Fruit fly (Drosophila melanogaster) whole organism, embryonic: ENCODE results near the gene Eig71Ek.

Source experiments
- CG10366 ChIP-seq: fragments of 200-800 bp; sonication (Bioruptor generic); IDR thresholded peaks from 2 replicates; pipeline ENCODE4 v1.3.6; 2022; ENCODE audit warnings: missing biosample characterization, missing genetic modification characterization
- CG10431 ChIP-seq: fragments of 200-800 bp; sonication (Bioruptor generic); optimal IDR thresholded peaks from 3 replicates; lab custom pipeline; 2018; ENCODE audit warnings: missing biosample characterization, mild to moderate bottlenecking, missing genetic modification characterization
- CG1233 ChIP-seq: fragments of 200-800 bp; sonication (Bioruptor generic); optimal IDR thresholded peaks from 4 replicates; lab custom pipeline; 2018; ENCODE audit warnings: missing biosample characterization, mild to moderate bottlenecking, missing genetic modification characterization
- CG14014 ChIP-seq: fragments of 200-800 bp; sonication (Bioruptor generic); IDR thresholded peaks from 2 replicates; pipeline ENCODE4 v1.3.6; 2022; ENCODE audit warnings: missing biosample characterization, missing genetic modification characterization
- CG14667 ChIP-seq: fragments of 200-800 bp; sonication (Bioruptor generic); IDR thresholded peaks from 2 replicates; pipeline ENCODE4 v1.3.6; 2022; ENCODE audit warnings: missing biosample characterization, missing genetic modification characterization
- CG14965 ChIP-seq: fragments of 200-800 bp; sonication (Bioruptor generic); optimal IDR thresholded peaks from 2 replicates; lab custom pipeline; 2016; ENCODE audit warnings: missing biosample characterization, missing genetic modification characterization, borderline replicate concordance
- CG15011 ChIP-seq: fragments of 200-800 bp; sonication (Bioruptor generic); optimal IDR thresholded peaks from 3 replicates; lab custom pipeline; 2018; ENCODE audit warnings: missing biosample characterization, mild to moderate bottlenecking, missing genetic modification characterization
- CG16815 ChIP-seq: fragments of 200-800 bp; sonication (Bioruptor generic); optimal IDR thresholded peaks from 3 replicates; lab custom pipeline; 2017; ENCODE audit warnings: missing biosample characterization, mild to moderate bottlenecking, missing genetic modification characterization
- CG31441 ChIP-seq: fragments of 200-800 bp; sonication (Bioruptor generic); IDR thresholded peaks from 2 replicates; pipeline ENCODE4 v1.3.6; 2022; ENCODE audit warnings: missing biosample characterization, missing genetic modification characterization
- CG3838 ChIP-seq: fragments of 200-800 bp; sonication (Bioruptor generic); optimal IDR thresholded peaks from 3 replicates; lab custom pipeline; 2016; ENCODE audit warnings: missing biosample characterization, missing genetic modification characterization
- CG3847 ChIP-seq: fragments of 200-800 bp; sonication (Bioruptor generic); IDR thresholded peaks from 2 replicates; pipeline ENCODE4 v1.3.6; 2022; ENCODE audit warnings: missing biosample characterization, missing genetic modification characterization
- CG4328 ChIP-seq: fragments of 200-800 bp; sonication (Bioruptor generic); optimal IDR thresholded peaks from 3 replicates; lab custom pipeline; 2017; ENCODE audit warnings: missing biosample characterization, missing genetic modification reagents, missing genetic modification characterization
- CG4404 ChIP-seq: fragments of 200-800 bp; sonication (Bioruptor generic); IDR thresholded peaks from 2 replicates; pipeline ENCODE4 v1.3.6; 2022; ENCODE audit warnings: missing biosample characterization, missing genetic modification characterization
- CG6854 ChIP-seq: fragments of 200-800 bp; sonication (Bioruptor generic); optimal IDR thresholded peaks from 3 replicates; lab custom pipeline; 2017; ENCODE audit warnings: missing biosample characterization, mild to moderate bottlenecking, missing genetic modification characterization
- CG7839 ChIP-seq: fragments of 200-800 bp; sonication (Bioruptor generic); optimal IDR thresholded peaks from 3 replicates; lab custom pipeline; 2018; ENCODE audit warnings: missing biosample characterization, mild to moderate bottlenecking, missing genetic modification characterization, moderate library complexity
- CG8388 ChIP-seq: fragments of 200-800 bp; sonication (Bioruptor generic); optimal IDR thresholded peaks from 2 replicates; lab custom pipeline; 2019; ENCODE audit warnings: missing biosample characterization, mild to moderate bottlenecking, missing genetic modification characterization, moderate library complexity
- CG8924 ChIP-seq: fragments of 200-800 bp; optimal IDR thresholded peaks from 3 replicates; lab custom pipeline; 2019; ENCODE audit warnings: missing biosample characterization, mild to moderate bottlenecking, missing genetic modification characterization, moderate library complexity
- Chrac-16 ChIP-seq: fragments of 200-800 bp; sonication (Bioruptor generic); optimal IDR thresholded peaks from 3 replicates; lab custom pipeline; 2016; ENCODE audit warnings: missing biosample characterization, missing genetic modification characterization
- CoRest ChIP-seq: fragments of 200-800 bp; sonication (Bioruptor generic); optimal IDR thresholded peaks from 3 replicates; lab custom pipeline; 2018; ENCODE audit warnings: missing biosample characterization, mild to moderate bottlenecking, missing genetic modification characterization, moderate library complexity
- D19A ChIP-seq: fragments of 200-800 bp; optimal IDR thresholded peaks from 3 replicates; lab custom pipeline; 2019; ENCODE audit warnings: missing biosample characterization, mild to moderate bottlenecking, missing genetic modification characterization, moderate library complexity
- Doc3 ChIP-seq: fragments of 200-800 bp; sonication (Bioruptor generic); IDR thresholded peaks from 3 replicates; pipeline ENCODE4 v1.3.6; 2022; ENCODE audit warnings: missing biosample characterization, missing genetic modification characterization; ENCODE audit not compliant: partially characterized antibody
- Elba2 ChIP-seq: fragments of 200-800 bp; sonication (Bioruptor generic); optimal IDR thresholded peaks from 3 replicates; lab custom pipeline; 2016; ENCODE audit warnings: missing biosample characterization, missing genetic modification characterization
- Gug ChIP-seq: fragments of 200-800 bp; sonication (Bioruptor generic); IDR thresholded peaks from 4 replicates; pipeline ENCODE4 v1.3.6; 2022; ENCODE audit warnings: missing biosample characterization, missing genetic modification characterization
- H2.0 ChIP-seq: fragments of 200-800 bp; sonication (Bioruptor generic); IDR thresholded peaks from 2 replicates; pipeline ENCODE4 v1.3.6; 2022; ENCODE audit warnings: missing biosample characterization, missing genetic modification characterization
- Med ChIP-seq: fragments of 200-800 bp; sonication (Bioruptor generic); peaks from one replicate; lab custom pipeline; 2016; ENCODE audit warnings: missing biosample characterization, missing genetic modification characterization, mild to moderate bottlenecking, inconsistent platforms, moderate library complexity
- Neu2 ChIP-seq: fragments of 200-800 bp; sonication (Bioruptor generic); optimal IDR thresholded peaks from 3 replicates; lab custom pipeline; 2016; ENCODE audit warnings: missing biosample characterization, missing genetic modification characterization, borderline replicate concordance
- Ptx1 ChIP-seq: fragments of 200-800 bp; sonication (Bioruptor generic); IDR thresholded peaks from 2 replicates; pipeline ENCODE4 v1.3.6; 2022; ENCODE audit warnings: missing biosample characterization, missing genetic modification characterization
- Rx ChIP-seq: fragments of 200-800 bp; sonication (Bioruptor generic); IDR thresholded peaks from 2 replicates; pipeline ENCODE4 v1.3.6; 2022; ENCODE audit warnings: missing biosample characterization, missing genetic modification characterization
- Sry-β ChIP-seq: fragments of 200-800 bp; sonication (Bioruptor generic); optimal IDR thresholded peaks from 2 replicates; lab custom pipeline; 2018; ENCODE audit warnings: missing biosample characterization, mild to moderate bottlenecking, missing genetic modification characterization, moderate library complexity
- aop ChIP-seq: fragments of 200-800 bp; sonication (Bioruptor generic); IDR thresholded peaks from 2 replicates; pipeline ENCODE4 v1.3.6; 2022; ENCODE audit warnings: missing biosample characterization, missing genetic modification characterization
- ase ChIP-seq: fragments of 200-800 bp; sonication (Bioruptor generic); IDR thresholded peaks from 3 replicates; pipeline ENCODE4 v1.3.6; 2022; ENCODE audit warnings: missing biosample characterization, missing genetic modification characterization
- az2 ChIP-seq: fragments of 200-800 bp; sonication (Bioruptor generic); optimal IDR thresholded peaks from 3 replicates; lab custom pipeline; 2016; ENCODE audit warnings: missing biosample characterization, missing genetic modification characterization
- bowl ChIP-seq: fragments of 200-800 bp; sonication (Bioruptor generic); IDR thresholded peaks from 2 replicates; pipeline ENCODE4 v1.3.6; 2022; ENCODE audit warnings: missing biosample characterization, missing genetic modification characterization
- chn ChIP-seq: fragments of 200-800 bp; sonication (Bioruptor generic); optimal IDR thresholded peaks from 2 replicates; lab custom pipeline; 2016; ENCODE audit warnings: missing biosample characterization, missing genetic modification characterization
- dati ChIP-seq: fragments of 200-800 bp; sonication (Bioruptor generic); IDR thresholded peaks from 2 replicates; pipeline ENCODE4 v1.3.6; 2022; ENCODE audit warnings: missing biosample characterization, missing genetic modification characterization
- dmrt11E ChIP-seq: fragments of 200-800 bp; sonication (Bioruptor generic); optimal IDR thresholded peaks from 3 replicates; lab custom pipeline; 2018; ENCODE audit warnings: missing biosample characterization, mild to moderate bottlenecking, missing genetic modification characterization, moderate library complexity
- dpn ChIP-seq, 2 experiments: fragments of 200-800 bp; sonication (Bioruptor generic); optimal IDR thresholded peaks; 3 replicates each; lab custom pipeline; 2016; ENCODE audit warnings: missing biosample characterization in 2 of 2, missing genetic modification characterization in 2 of 2
- emc ChIP-seq: fragments of 200-800 bp; sonication (Bioruptor generic); optimal IDR thresholded peaks from 2 replicates; lab custom pipeline; 2016; ENCODE audit warnings: missing biosample characterization, missing genetic modification characterization
- eve ChIP-seq, 2 experiments: fragments of >200 bp; optimal IDR thresholded peaks; 2 replicates each; lab custom pipeline; 2017; ENCODE audit warnings: missing biosample characterization in 2 of 2, missing genetic modification characterization in 2 of 2
- gcm ChIP-seq: fragments of 200-800 bp; sonication (Bioruptor generic); optimal IDR thresholded peaks from 2 replicates; lab custom pipeline; 2019; ENCODE audit warnings: missing biosample characterization, mild to moderate bottlenecking, missing genetic modification characterization, moderate library complexity
- grau ChIP-seq: fragments of 200-800 bp; optimal IDR thresholded peaks from 3 replicates; lab custom pipeline; 2019; ENCODE audit warnings: missing biosample characterization, mild to moderate bottlenecking, missing genetic modification characterization, moderate library complexity
- gsb-n ChIP-seq: fragments of 200-800 bp; sonication (Bioruptor generic); optimal IDR thresholded peaks from 3 replicates; lab custom pipeline; 2018; ENCODE audit warnings: missing biosample characterization, mild to moderate bottlenecking, missing genetic modification characterization
- jing ChIP-seq: fragments of 200-800 bp; sonication (Bioruptor generic); optimal IDR thresholded peaks from 2 replicates; lab custom pipeline; 2018; ENCODE audit warnings: missing biosample characterization, mild to moderate bottlenecking, missing genetic modification characterization
- klu ChIP-seq: fragments of 200-800 bp; sonication (Bioruptor generic); IDR thresholded peaks from 2 replicates; pipeline ENCODE4 v1.3.6; 2022; ENCODE audit warnings: missing biosample characterization, missing genetic modification characterization
- nmo ChIP-seq: fragments of 200-800 bp; sonication (Bioruptor generic); optimal IDR thresholded peaks from 2 replicates; lab custom pipeline; 2018; ENCODE audit warnings: missing biosample characterization, mild to moderate bottlenecking, missing genetic modification characterization, moderate library complexity
- ranshi ChIP-seq: fragments of 200-800 bp; sonication (Bioruptor generic); IDR thresholded peaks from 2 replicates; pipeline ENCODE4 v1.3.6; 2022; ENCODE audit warnings: missing biosample characterization, missing genetic modification characterization
- repo ChIP-seq: fragments of 200-800 bp; sonication (Bioruptor generic); optimal IDR thresholded peaks from 2 replicates; lab custom pipeline; 2016; ENCODE audit warnings: missing biosample characterization, missing genetic modification characterization
- sens ChIP-seq: fragments of 200-800 bp; sonication (Bioruptor generic); peaks from one replicate; lab custom pipeline; 2016; ENCODE audit warnings: missing biosample characterization, missing genetic modification characterization
- tin ChIP-seq: fragments of 200-800 bp; sonication (Bioruptor generic); optimal IDR thresholded peaks from 3 replicates; lab custom pipeline; 2016; ENCODE audit warnings: missing biosample characterization, missing genetic modification characterization
- trem ChIP-seq: fragments of 200-800 bp; optimal IDR thresholded peaks from 3 replicates; lab custom pipeline; 2019; ENCODE audit warnings: missing biosample characterization, mild to moderate bottlenecking, missing genetic modification characterization, moderate library complexity
- vvl ChIP-seq: fragments of 200-800 bp; sonication (Bioruptor generic); IDR thresholded peaks from 2 replicates; pipeline ENCODE4 v1.3.6; 2022; ENCODE audit warnings: missing biosample characterization, missing genetic modification characterization
- wor ChIP-seq: fragments of 200-800 bp; sonication (Bioruptor generic); IDR thresholded peaks from 2 replicates; pipeline ENCODE4 v1.3.6; 2022; ENCODE audit warnings: missing biosample characterization, missing genetic modification characterization
- zfh1 ChIP-seq: fragments of 200-800 bp; sonication (Bioruptor generic); IDR thresholded peaks from 3 replicates; pipeline ENCODE4 v1.3.6; 2022; ENCODE audit warnings: missing biosample characterization, missing genetic modification characterization

The Eig71Ek gene

DNA sequence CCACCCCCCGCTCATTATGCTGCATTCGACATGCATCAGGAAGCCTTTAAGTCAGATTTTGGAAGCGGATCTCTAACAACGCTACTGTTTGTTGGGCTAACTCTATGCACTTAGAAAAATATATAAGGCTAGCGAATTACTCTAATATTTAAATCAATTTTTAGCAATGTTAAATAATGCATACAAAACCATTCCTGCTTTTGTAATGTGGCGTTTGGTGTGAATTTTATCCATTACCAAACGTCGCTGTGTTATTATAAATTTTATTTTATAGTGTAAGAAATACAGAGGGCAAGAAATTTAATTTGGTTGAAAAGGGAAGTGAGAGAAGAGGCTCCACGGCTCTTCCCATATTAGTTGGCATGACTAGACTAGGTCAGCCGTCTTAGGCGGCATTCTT lies 11.8 kb downstream of the Eig71Ek start (continued):
- TF ChIP-seq Neu2 (no peak), Chrac-16 (GFP tag; lab: Kevin White, UChicago) (peak; percentile 30), sens (GFP tag; lab: Kevin White, UChicago) (peak; percentile 87), CG4404 (GFP tag; lab: Robert Waterston, UW) (peak; percentile 29; the same call in 1 of the 2 replicates), vvl (GFP tag; lab: Robert Waterston, UW) (no peak), Med (GFP tag; lab: Kevin White, UChicago) (peak; percentile 77), dmrt11E (tag; lab: Kevin White, UChicago) (peak; percentile 88), Elba2 (GFP tag; lab: Kevin White, UChicago) (no peak), CG8924 (tag; lab: Kevin White, UChicago) (peak; percentile 31), trem (tag; lab: Kevin White, UChicago) (peak; percentile 37), Sry-β (GFP tag; lab: Kevin White, UChicago) (no peak), wor (GFP tag; lab: Robert Waterston, UW) (no peak), CG10431 (GFP tag; lab: Kevin White, UChicago) (no peak), CG1233 (no peak), D19A (peak; percentile 60), nmo (GFP tag; lab: Kevin White, UChicago) (peak; percentile 59), H2.0 (GFP tag; lab: Robert Waterston, UW) (no peak), Rx (no peak), repo (GFP tag; lab: Kevin White, UChicago) (no peak), dati (0 out of 2 replicates have a peak, but pooled peaks have one; percentile 19), eve (GFP tag; optimal IDR thresholded peaks at IDR 0.05; lab: Kevin White, UChicago) (peak in 1 of 2 experiments; percentile 27), CoRest (tag; lab: Kevin White, UChicago) (peak; percentile 30), CG6854 (GFP tag; lab: Kevin White, UChicago) (no peak), gcm (GFP tag; lab: Kevin White, UChicago) (peak; percentile 38), CG14014 (GFP tag; lab: Robert Waterston, UW) (no peak), klu (no peak), tin (GFP tag; lab: Kevin White, UChicago) (peak; percentile 22), Ptx1 (no peak), ase (GFP tag; lab: Robert Waterston, UW) (no peak), Gug (GFP tag; lab: Robert Waterston, UW) (no peak), CG10366 (GFP tag; lab: Robert Waterston, UW) (no peak), jing (GFP tag; lab: Kevin White, UChicago) (no peak), ranshi (no peak), bowl (GFP tag; lab: Robert Waterston, UW) (no peak), aop (GFP tag; lab: Robert Waterston, UW) (no peak), CG15011 (no peak), CG14965 (no peak), emc (GFP tag; lab: Kevin White, UChicago) (no peak), az2 (GFP tag; lab: Kevin White, UChicago) (peak; percentile 43), CG8388 (peak; percentile 25), dpn (GFP tag; optimal IDR thresholded peaks at IDR 0.05; lab: Kevin White, UChicago) (peak in 1 of 2 experiments; percentile 20), CG14667 (GFP tag; lab: Robert Waterston, UW) (no peak), Doc3 (no peak), chn (GFP tag; lab: Kevin White, UChicago) (no peak), CG7839 (tag; lab: Kevin White, UChicago) (peak; percentile 29), CG3838 (GFP tag; lab: Kevin White, UChicago) (no peak), CG31441 (peak; percentile 58), grau (peak; percentile 51), gsb-n (tag; lab: Kevin White, UChicago) (peak; percentile 51), CG4328 (GFP tag; lab: Kevin White, UChicago) (no peak), CG16815 (GFP tag; lab: Kevin White, UChicago) (peak; percentile 36), zfh1 (GFP tag; lab: Robert Waterston, UW) (peak; percentile 35; the same call in 1 of the 3 replicates), CG3847 (GFP tag; lab: Robert Waterston, UW) (no peak)
